Worm (Caenorhabditis elegans): ENCODE measurements around the gene M03A8.3.
A peak's percentile ranks its signal among the peaks of the same experiment; 100 is the strongest.

Gene M03A8.3

DNA sequence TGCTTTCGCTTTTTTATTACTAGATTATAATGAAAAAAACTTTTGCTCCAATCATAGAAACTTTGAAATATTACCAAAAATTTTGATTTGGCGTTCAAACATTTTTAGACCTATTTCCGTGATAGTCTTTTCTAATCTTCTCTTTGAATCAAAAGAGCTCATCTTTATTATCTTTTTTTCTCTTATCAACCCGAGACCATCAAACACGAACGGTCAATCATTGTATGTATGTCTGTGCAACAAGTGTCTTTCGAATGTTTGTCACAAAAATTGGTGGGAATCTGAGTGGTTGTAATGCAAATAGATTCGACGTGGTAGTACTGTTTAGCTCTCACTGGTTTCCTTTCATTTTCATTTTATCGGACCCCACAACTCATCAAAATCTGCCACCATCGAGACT is at the start of gene M03A8.3:
Gene M03A8.3 (plus strand): TSS at position 278 of the 400 bp plus-strand sequence.
- TF ChIP-seq W03F9.2 (tag; optimal IDR thresholded peaks at IDR 0.05) (no peak), dao-5 (tag; optimal IDR thresholded peaks at IDR 0.05) (no peak), him-1 (tag; optimal IDR thresholded peaks at IDR 0.05) (no peak)

- TF ChIP-seq dao-5 (tag; optimal IDR thresholded peaks at IDR 0.05) (no peak), W03F9.2 (tag; optimal IDR thresholded peaks at IDR 0.05) (peak; percentile 49), him-1 (tag; optimal IDR thresholded peaks at IDR 0.05) (peak; percentile 77)
These were observed 49.7 kb upstream of the M03A8.3 start for ce11 chrX:6750145-6750544.

DNA sequence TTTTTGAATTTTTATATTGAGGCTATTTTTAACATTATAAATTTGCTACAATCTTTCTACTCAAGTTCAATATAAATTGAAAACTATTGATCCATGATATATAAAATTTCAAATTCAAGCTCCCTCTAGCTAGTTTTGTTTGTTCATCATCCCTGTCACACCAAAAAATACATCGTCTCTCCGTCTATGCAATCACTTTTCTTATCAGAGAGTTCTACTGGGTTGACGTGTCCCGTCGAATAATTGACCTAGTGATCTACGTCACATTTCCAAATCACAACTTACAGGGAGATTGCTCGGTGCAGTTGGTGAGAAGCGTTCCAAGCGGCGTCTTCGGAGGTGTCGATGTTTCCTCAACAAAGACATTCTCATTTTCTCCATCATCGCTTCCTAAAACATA is 38.6 kb upstream of the M03A8.3 start:
- TF ChIP-seq dao-5 (tag; optimal IDR thresholded peaks at IDR 0.05), result no peak
- TF ChIP-seq W03F9.2 (tag; optimal IDR thresholded peaks at IDR 0.05), result no peak
- no peak for TF ChIP-seq him-1 (tag; optimal IDR thresholded peaks at IDR 0.05)

DNA sequence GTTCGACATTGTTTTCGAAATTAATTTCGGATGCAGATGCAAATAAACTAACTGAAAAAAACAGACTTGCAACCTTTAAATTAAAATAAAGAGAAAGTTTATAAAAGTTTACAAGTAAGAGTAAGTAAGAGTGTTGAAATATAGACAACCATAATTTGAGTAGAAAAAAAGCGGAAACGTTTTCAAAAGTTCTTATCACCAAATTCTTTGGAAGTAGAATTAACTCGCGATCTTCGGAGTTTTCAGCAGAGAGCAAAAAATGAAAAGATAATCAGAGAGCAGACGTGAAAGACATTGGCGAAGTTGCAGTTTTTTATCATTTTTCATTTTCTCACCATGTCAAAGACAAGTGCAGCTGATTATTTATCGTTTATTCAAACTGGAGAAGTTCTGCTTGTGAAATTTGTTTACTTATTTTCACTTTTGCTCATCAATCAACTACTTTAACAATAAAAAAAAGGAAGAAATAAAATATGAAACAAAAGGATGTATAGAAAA is 38.1 kb upstream of the M03A8.3 start, which contains the start of gene abts-4:
Gene abts-4 (minus strand): TSS at position 51 of the 498 bp plus-strand sequence.
- TF ChIP-seq dao-5 (tag; optimal IDR thresholded peaks at IDR 0.05) (no peak), W03F9.2 (tag; optimal IDR thresholded peaks at IDR 0.05) (no peak), him-1 (tag; optimal IDR thresholded peaks at IDR 0.05) (no peak)

DNA sequence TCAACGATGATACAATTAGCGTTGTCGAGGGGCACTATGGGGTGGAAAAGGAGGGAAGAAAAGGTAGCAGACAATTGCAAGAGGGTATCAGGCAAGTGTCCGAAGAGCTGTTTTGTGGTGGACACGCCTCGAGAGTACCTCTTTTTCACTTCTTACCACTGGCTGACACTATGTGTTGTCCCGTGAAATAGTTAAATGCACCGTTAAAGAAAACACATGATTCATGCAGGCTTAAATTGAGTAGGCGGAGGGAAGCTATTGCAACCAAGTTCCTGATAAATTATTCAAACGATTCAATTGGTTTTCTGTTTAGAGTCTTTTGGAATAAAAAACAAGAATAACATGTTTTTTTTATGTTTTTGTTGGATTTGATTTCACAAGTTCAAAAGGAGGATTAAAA is 21.8 kb upstream of the M03A8.3 start, which contains the start of gene irk-1:
Gene irk-1 (minus strand): TSS at position 101 of the 400 bp plus-strand sequence.
- no peak for TF ChIP-seq him-1 (tag; optimal IDR thresholded peaks at IDR 0.05)
- TF ChIP-seq W03F9.2 (tag; optimal IDR thresholded peaks at IDR 0.05), result no peak
- TF ChIP-seq dao-5 (tag; optimal IDR thresholded peaks at IDR 0.05), result no peak

DNA sequence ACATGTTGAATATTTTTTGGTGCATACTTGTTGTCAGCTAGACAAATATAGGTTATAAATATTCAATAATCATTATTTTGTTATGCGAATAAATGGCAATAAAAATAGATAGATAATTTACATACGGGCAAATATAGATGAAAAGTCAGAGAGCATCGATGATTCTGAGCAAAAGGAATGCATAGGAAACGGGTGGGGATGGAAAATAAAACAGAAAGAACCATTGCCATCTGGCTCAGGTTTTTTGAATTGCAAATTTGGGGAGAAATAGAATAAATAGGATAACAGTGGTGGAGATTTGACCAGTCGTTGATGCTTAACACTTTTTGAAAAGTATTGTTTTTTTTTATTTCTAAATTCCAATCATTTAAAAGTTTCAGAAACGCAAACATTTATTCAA is 17.0 kb upstream of the M03A8.3 start, which contains the start of gene idpp-6:
Gene idpp-6 (plus strand): TSS at position 301 of the 400 bp plus-strand sequence.
- TF ChIP-seq W03F9.2 (tag; optimal IDR thresholded peaks at IDR 0.05), result no peak
- no peak for TF ChIP-seq him-1 (tag; optimal IDR thresholded peaks at IDR 0.05)
- TF ChIP-seq dao-5 (tag; optimal IDR thresholded peaks at IDR 0.05), result no peak

- TF ChIP-seq him-1 (tag; optimal IDR thresholded peaks at IDR 0.05), result no peak
- no peak for TF ChIP-seq dao-5 (tag; optimal IDR thresholded peaks at IDR 0.05)
- no peak for TF ChIP-seq W03F9.2 (tag; optimal IDR thresholded peaks at IDR 0.05)
These were observed 15.7 kb upstream of the M03A8.3 start, which contains the start of gene bgal-2 for ce11 chrX:6784181-6784580. bgal-2 (plus strand) TSS chrX:6784411.

DNA sequence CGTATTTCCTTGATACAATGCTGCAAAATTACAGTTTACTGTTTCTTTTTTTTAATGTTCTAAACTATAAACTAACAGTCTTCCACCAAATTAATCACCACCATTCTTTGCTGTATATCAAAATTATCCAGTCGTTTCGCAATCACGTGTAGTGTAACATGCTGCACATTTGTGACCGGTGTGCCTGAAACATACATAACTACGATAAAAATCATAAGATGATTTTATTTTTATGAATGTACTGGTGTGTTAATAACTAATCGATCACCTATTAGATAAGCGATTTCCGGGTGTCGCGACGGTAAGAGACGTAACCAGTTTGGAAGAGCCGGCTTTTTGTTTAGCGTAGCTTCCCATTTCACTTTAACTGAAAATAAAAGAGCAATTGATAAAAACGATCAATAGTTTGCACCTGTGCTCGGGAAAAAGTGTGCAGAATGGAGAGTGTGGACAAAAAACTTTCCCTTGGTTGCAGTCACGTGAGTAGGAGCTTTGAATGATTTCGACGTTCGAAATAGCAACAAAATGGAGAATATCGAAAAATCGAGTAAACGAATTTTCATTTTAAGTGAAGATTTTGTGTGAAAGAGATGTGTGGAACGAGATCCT is 10.8 kb upstream of the M03A8.3 start, which contains the start of gene sgca-1:
Gene sgca-1 (minus strand): TSS at position 584 of the 609 bp plus-strand sequence.
- no peak for TF ChIP-seq W03F9.2 (tag; optimal IDR thresholded peaks at IDR 0.05)
- TF ChIP-seq dao-5 (tag; optimal IDR thresholded peaks at IDR 0.05), result no peak
- no peak for TF ChIP-seq him-1 (tag; optimal IDR thresholded peaks at IDR 0.05)

DNA sequence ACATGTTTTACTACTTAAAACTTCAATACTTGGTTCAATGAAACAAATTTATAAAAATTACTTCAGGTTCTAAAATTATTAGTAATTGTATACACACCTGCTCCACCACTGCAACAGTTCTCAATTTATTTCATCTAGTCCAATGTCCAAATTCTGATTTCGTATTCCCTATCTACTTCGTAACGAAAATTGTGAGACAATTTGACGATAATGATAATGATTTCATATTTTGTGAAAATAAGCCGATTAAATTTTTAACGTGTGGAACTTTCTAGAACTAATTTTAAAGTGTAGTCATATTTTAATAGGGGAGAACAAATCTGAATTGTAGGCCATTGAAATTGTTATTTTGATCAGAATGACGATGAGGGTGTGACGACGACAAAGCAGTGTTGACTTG is 9.4 kb upstream of the M03A8.3 start:
- TF ChIP-seq him-1 (tag; optimal IDR thresholded peaks at IDR 0.05), result no peak
- TF ChIP-seq dao-5 (tag; optimal IDR thresholded peaks at IDR 0.05), result no peak
- TF ChIP-seq W03F9.2 (tag; optimal IDR thresholded peaks at IDR 0.05), result no peak

DNA sequence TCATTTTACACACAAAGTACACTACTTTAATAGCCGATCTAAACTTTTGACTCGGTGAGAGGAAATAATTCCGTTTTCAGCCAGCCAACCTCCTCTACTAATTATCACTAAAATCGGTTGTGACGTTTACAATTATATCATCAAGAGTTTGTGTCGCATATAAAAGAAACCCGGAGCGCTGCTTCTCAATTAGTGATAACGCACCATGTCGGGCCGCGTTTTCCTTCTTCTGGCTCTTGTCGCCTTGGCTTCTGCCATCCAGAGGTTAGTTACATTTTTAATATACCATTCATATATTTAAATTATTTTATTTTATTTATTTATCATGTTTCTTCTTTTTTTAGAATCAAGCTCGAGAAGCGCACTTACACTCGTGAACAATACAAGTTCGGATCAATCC is 8.9 kb upstream of the M03A8.3 start, which contains the start of gene asp-3:
Gene asp-3 (plus strand): TSS at position 79 of the 400 bp plus-strand sequence.
- no peak for TF ChIP-seq dao-5 (tag; optimal IDR thresholded peaks at IDR 0.05)
- TF ChIP-seq him-1 (tag; optimal IDR thresholded peaks at IDR 0.05), result no peak
- TF ChIP-seq W03F9.2 (tag; optimal IDR thresholded peaks at IDR 0.05), result no peak

- TF ChIP-seq W03F9.2 (tag; optimal IDR thresholded peaks at IDR 0.05), result no peak
- TF ChIP-seq him-1 (tag; optimal IDR thresholded peaks at IDR 0.05), result no peak
- TF ChIP-seq dao-5 (tag; optimal IDR thresholded peaks at IDR 0.05), result no peak
These were observed 7.4 kb upstream of the M03A8.3 start for ce11 chrX:6792281-6793003.

ce11 chrX:6795843-6796521 is 3.9 kb upstream of the M03A8.3 start:
- TF ChIP-seq him-1 (tag; optimal IDR thresholded peaks at IDR 0.05) (no peak), W03F9.2 (tag; optimal IDR thresholded peaks at IDR 0.05) (no peak), dao-5 (tag; optimal IDR thresholded peaks at IDR 0.05) (no peak)

- TF ChIP-seq him-1 (tag; optimal IDR thresholded peaks at IDR 0.05), result no peak
- TF ChIP-seq dao-5 (tag; optimal IDR thresholded peaks at IDR 0.05), result no peak
- no peak for TF ChIP-seq W03F9.2 (tag; optimal IDR thresholded peaks at IDR 0.05)
These were observed 1.7 kb downstream of the M03A8.3 start for ce11 chrX:6801546-6801945.

Measured in whole organism, L4/young adult.